Worm (Caenorhabditis elegans) whole organism, L2 larva: ENCODE data around the gene E04D5.4.

ENCODE experiments used
- blmp-1 ChIP-seq: sonication (generic microtip); optimal IDR thresholded peaks from 2 replicates; lab custom pipeline; 2017; ENCODE audit warnings: missing genetic modification characterization, mild to moderate bottlenecking, missing compliant biosample characterization, antibody characterized with exemption, moderate library complexity; ENCODE audit not compliant: insufficient read depth
- elt-1 ChIP-seq: fragments of 150-350 bp; optimal IDR thresholded peaks from 2 replicates; lab custom pipeline; 2014; ENCODE audit warnings: missing biosample characterization, missing genetic modification characterization
- lin-13 ChIP-seq: fragments of 150-350 bp; optimal IDR thresholded peaks from 2 replicates; lab custom pipeline; 2014; ENCODE audit warnings: missing biosample characterization, missing genetic modification reagents, missing genetic modification characterization
- nhr-12 ChIP-seq: fragments of 150-350 bp; optimal IDR thresholded peaks from 2 replicates; lab custom pipeline; 2014; ENCODE audit warnings: missing biosample characterization, missing genetic modification characterization
- sma-9 ChIP-seq, 2 experiments: fragments of 150-350 bp in 1 of 2; sonication (generic microtip) in 1 of 2; optimal IDR thresholded peaks; 2 replicates each; lab custom pipeline; 2014 to 2016; ENCODE audit warnings: missing genetic modification characterization in 2 of 2, mild to moderate bottlenecking in 1 of 2, missing biosample characterization in 1 of 2, missing compliant biosample characterization in 1 of 2, missing genetic modification reagents in 1 of 2, moderate library complexity in 1 of 2
- snpc-4 ChIP-seq: fragments of 150-350 bp; optimal IDR thresholded peaks from 2 replicates; lab custom pipeline; 2014; ENCODE audit warnings: missing biosample characterization, missing genetic modification characterization
- zag-1 ChIP-seq: fragments of 150-350 bp; optimal IDR thresholded peaks from 2 replicates; lab custom pipeline; 2014; ENCODE audit warnings: missing biosample characterization, missing genetic modification characterization

- TF ChIP-seq nhr-12 (tag; lab: Kevin White, UChicago), result no peak
- no peak for TF ChIP-seq zag-1 (tag; lab: Kevin White, UChicago)
- TF ChIP-seq snpc-4 (tag; lab: Kevin White, UChicago), result no peak
- TF ChIP-seq sma-9 (GFP tag; optimal IDR thresholded peaks at IDR 0.05; lab: Kevin White, UChicago), result no peak
- no peak for TF ChIP-seq sma-9 (tag; optimal IDR thresholded peaks at IDR 0.05; lab: Kevin White, UChicago)
- TF ChIP-seq blmp-1, result no peak
- TF ChIP-seq lin-13 (GFP tag; lab: Kevin White, UChicago), result no peak
- no peak for TF ChIP-seq elt-1 (tag; lab: Kevin White, UChicago)
These were observed 31.2 kb downstream of the E04D5.4 start, which contains the start of gene ZK666.1 for ce11 chrII:10471247-10471646.
